Fruit fly (Drosophila melanogaster) S2 (cell line): ENCODE measurements around the gene Boh2.

Experiments used
- CG8478 ChIP-seq: fragments of >200 bp; optimal IDR thresholded peaks from 2 replicates; lab custom pipeline; 2018
- CTCF ChIP-seq, 2 experiments: fragments of >200 bp; optimal IDR thresholded peaks; 2 replicates each; lab custom pipeline; 2018

The Boh2 gene

DNA sequence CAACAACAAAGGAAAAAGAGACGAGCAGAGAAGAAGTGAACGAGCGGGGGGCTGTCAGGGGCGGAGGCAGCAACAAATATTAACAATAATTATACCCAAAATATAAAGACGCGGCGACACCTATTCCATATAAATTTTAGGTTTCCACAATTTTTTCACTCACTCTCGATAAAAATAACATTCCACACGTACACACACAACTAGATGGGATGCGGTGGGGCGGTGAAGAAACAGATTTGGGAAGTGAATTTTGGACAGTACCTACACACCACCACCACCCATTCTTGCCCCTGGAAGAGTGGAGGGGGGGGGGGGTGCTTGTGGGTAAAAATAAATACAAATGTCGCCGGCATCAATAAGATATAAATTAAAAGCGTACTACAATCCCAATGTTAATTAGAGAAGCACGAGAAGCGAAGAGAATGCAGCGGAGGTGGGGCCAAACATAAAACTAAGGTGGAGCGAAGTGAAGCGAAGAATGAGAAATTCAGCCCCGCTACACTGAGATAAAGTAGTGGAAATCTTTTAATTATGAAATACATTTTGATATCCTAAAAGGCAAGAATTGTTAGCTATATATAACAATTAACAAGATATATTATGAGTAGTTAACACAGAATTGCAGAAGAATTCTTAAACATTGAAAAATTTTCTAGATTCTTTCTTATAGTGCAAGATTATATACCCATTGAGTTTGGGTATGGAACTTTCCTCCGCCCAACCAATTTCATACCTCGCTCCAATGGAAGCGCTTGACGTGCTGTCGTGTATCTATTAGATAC, 29.9 kb downstream of the Boh2 start:
- TF ChIP-seq CTCF (optimal IDR thresholded peaks at IDR 0.05; lab: Kevin White, UChicago) (no peak), CG8478 (lab: Kevin White, UChicago) (no peak)

DNA sequence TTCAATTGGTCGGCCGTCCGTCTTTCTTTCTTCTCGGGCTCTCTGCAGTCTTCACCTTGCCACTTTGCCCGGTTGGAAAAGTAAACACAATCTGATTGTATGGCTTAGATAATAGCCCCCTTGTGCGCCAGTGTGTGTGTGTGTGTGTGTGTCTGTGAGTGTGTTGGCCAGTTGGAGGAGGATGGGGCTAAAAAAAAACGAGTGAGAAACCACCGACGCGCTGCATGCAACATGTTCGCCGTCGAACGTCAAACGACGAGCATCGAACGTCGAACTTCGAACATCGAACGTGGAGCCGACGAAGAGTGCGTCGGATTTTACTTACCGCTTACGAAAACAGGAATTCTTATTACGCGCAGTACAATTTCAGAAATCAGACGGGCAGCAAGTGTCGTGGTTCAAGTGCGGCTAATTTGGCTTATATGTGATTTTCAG, 31.5 kb downstream of the Boh2 start, which contains the start of gene ab:
Gene ab, plus strand, starts transcription at position 355 of the 435 bp plus-strand sequence.
- TF ChIP-seq CTCF (optimal IDR thresholded peaks at IDR 0.05; lab: Kevin White, UChicago) (no peak), CG8478 (lab: Kevin White, UChicago) (no peak)

DNA sequence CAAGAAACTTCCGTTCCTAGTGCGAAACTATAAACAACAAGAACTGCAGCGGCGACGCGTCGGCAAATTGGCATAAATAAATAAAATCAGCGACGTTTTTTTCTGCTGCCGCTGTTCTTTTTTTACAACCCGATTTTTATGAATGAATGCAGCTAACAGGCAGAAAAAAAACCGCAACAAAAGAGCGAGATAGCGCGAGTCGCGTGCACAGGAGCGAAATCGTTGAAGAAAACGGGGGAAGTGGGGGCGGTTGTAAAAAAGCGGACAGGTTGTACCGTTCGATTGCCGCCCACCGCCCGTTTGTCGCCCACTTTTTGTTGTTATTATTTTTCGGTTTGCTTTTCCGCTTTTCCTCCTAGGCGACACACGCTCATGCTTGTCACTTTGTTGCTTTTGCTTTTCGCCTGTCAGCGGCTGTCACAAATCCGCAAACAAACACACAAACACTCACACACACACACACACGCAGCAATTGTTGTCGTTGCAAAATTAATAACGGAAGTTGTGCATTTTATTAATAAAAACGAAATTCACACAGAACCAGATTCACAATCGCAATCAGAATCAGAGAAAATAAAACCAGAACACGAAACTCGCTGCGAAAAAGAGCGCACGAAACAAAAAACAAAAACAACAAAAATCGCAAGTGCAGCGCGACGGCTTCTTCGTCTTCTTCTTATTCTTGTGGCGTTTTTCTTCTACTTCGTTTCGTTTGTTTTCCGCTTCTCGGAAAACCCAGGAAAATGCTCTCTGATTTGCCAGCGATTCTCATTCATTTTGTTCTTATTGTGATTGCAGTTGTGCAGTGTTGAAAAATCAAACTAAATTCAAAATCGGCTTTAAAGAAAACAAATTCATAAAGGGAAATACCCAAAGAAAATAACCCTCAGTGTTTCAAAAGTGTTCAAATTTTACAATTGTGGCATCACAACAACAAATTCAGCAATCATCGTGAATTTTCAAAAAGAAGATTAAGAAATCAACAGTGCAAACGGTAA, 32.4 kb downstream of the Boh2 start:
- no peak for TF ChIP-seq CTCF (optimal IDR thresholded peaks at IDR 0.05; lab: Kevin White, UChicago)
- TF ChIP-seq CG8478 (lab: Kevin White, UChicago) = no peak

DNA sequence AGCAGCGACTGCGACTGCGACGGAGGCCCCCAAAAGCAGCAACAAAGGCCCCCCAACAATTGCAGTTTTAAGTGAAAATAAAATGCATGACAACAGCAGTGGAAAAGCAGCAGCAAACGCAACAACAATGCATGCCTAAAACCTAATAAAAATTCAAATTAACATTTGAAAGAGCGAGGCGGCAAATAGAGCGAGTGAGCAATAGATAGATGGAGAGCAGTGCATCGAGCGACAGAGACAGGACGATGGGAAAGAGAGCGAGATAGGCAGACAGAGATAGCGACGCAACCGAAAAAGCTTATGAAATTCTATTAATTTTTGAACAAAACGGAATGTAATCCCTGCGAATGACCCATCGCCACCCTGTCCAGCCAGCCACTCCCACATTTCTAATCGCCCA, 40.1 kb downstream of the Boh2 start:
- TF ChIP-seq CG8478 (lab: Kevin White, UChicago) = no peak
- TF ChIP-seq CTCF (optimal IDR thresholded peaks at IDR 0.05; lab: Kevin White, UChicago) = no peak

DNA sequence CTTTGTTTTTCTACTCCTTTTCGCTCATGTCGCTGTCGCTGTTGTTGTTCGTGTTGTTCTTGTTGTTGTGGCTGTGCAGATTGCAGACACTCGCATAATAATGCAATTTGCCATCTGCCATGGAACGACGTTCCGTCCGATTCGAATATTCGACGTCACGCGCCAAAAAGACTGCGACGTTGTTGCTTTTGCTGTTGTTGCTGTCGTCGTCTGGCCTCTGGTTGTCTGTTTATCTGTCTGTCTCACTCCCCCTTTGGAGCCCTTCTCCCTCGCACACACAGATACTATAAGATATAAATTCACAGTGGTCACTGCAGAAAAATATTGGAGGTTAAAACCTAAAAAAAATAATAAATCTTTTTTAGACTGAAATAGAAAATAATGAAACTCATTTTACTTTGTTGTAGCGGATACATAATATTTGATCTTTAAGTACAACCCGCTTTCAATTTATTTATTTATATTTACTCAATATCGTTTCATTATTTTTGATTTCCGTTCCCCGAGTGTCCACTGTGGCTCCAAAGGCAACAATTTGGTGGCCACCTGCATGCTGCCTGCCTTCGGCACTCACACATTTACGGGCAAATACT, 40.7 kb downstream of the Boh2 start:
- no peak for TF ChIP-seq CTCF (optimal IDR thresholded peaks at IDR 0.05; lab: Kevin White, UChicago)
- TF ChIP-seq CG8478 (lab: Kevin White, UChicago) = no peak

DNA sequence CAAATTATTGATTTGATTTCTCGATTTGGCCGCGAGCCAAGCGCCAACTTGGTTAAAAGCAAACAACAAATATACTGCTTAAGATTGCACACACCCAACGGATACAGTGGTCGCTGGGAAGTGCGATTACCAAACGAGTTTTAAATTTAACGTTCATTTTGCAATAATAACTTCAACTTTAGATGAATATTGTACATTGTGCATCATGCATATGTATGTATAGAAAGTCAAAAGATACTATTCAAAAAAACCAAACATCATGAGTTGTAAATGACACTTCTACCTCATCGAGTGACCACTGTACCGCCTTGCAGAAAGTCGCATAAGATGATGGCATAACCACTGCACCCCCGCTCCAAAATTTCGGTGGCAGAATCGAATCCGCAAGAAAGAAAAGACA, 42.0 kb downstream of the Boh2 start:
- TF ChIP-seq CG8478 (lab: Kevin White, UChicago) = no peak
- TF ChIP-seq CTCF (optimal IDR thresholded peaks at IDR 0.05; lab: Kevin White, UChicago) = no peak

DNA sequence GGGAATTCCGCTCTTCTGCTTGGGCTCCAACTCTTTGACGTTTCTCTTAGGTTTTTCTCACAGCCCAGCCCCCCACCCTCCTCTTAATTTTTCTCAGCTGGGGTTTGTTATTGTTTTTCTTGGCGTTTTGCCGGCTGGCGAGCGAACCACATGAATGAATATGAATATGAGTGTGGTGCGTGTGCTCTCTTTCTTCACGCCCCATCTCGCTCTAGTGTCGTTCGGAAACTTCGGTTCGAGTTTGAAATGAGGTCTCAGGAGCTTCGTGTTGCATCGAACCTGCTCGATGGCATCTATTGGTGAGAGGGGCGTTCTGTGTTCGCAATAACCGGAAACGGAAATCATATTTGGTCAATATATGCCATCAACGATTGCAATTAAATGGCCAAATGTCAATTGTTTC, 42.5 kb downstream of the Boh2 start:
- no peak for TF ChIP-seq CG8478 (lab: Kevin White, UChicago)
- no peak for TF ChIP-seq CTCF (optimal IDR thresholded peaks at IDR 0.05; lab: Kevin White, UChicago)

DNA sequence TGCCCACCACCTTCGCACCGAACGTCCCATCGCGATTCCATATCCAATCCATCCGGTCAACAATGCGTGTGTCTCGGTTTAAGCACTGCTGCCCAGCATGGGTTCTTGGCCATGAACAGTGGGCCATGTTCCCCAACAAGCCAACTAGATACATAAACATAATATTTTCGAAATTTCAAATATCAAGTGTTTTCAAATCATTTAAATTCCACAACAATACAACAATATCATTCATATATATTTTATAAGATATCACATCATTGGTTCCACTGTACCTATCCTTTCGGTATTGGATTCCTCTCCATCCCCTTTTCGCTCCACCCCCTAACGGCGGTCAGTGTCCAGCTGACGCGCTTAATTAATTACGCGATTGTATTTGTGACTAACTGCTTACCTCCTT, 43.2 kb downstream of the Boh2 start:
- TF ChIP-seq CG8478 (lab: Kevin White, UChicago) (no peak), CTCF (optimal IDR thresholded peaks at IDR 0.05; lab: Kevin White, UChicago) (no peak)

DNA sequence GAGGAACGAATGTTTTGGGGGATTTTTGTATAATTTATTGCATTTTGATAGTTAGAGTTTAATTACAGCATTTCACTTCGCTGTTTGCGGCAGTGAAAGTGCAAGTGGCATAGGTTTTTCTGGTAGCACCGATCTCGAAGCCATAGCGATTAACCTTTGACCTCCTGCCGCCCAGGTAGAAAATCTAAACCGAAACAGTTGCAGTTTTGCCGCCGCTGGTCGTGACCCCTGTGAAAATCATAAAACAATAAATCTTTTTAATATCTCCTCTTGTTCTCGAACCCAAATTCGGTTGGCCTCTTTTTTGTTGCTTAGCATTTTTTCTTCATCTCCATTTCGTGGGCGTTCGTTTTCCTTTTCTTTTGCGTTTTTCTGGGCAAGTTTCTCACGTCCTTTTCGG, 45.6 kb downstream of the Boh2 start:
- TF ChIP-seq CTCF (optimal IDR thresholded peaks at IDR 0.05; lab: Kevin White, UChicago) (no peak), CG8478 (lab: Kevin White, UChicago) (no peak)

DNA sequence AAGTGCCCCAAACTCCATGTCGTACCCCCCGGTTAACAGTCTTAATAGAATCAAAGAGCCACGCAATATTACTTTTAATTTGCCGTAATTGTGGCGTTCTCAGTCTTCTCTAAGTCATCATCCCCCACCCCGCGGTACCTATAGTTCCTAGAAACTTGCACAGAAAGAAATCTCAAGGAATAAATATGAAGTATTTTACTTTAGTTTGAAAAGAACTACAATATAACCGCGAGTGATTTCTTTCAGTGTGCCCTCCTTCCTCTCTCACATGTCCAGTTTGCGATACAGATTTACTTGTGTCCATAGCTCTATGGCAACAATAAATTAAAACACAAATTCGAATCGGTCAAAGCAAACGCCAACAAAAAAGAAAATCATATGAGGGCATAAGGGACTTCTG, 47.2 kb downstream of the Boh2 start:
- TF ChIP-seq CTCF (optimal IDR thresholded peaks at IDR 0.05; lab: Kevin White, UChicago) = no peak
- no peak for TF ChIP-seq CG8478 (lab: Kevin White, UChicago)

DNA sequence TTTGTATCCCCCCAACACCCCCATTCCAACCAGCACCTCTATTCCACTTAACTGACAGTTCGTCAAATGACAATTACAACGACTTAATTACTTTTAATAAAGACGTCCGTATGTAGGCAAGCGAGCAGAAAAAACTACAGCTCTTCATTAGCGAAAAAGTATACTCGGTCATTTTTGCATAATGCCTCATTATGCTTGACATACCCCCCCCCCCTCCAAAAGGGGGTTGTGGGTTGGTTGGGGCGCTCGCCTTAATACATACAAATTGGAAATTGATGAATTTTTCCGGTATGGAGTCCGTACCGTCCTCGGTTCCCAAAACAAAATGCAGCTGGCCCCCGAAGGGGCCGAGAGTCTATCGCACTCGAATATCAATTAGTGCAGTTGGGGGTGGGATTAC, 48.4 kb downstream of the Boh2 start:
- no peak for TF ChIP-seq CTCF (optimal IDR thresholded peaks at IDR 0.05; lab: Kevin White, UChicago)
- TF ChIP-seq CG8478 (lab: Kevin White, UChicago) = no peak

DNA sequence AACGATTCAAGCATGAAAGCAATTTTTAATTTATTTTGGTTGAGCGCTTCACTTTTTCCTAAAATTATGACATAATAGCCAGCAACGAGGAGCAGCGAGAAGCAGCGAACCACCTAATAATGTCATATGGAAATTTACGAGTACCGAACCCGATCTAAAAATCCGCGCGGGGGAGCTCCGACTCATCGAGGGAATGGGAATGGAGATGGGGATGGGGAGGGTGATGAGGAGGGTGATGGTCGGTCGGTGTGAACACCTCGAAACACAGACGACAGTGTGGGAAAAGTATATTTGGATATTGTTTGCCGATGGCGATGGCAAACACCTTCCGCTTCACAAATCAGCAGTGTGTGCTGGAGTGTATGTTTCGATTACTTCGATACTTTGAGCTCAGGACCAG, 49.2 kb downstream of the Boh2 start:
- TF ChIP-seq CG8478 (lab: Kevin White, UChicago) (no peak), CTCF (optimal IDR thresholded peaks at IDR 0.05; lab: Kevin White, UChicago) (no peak)

DNA sequence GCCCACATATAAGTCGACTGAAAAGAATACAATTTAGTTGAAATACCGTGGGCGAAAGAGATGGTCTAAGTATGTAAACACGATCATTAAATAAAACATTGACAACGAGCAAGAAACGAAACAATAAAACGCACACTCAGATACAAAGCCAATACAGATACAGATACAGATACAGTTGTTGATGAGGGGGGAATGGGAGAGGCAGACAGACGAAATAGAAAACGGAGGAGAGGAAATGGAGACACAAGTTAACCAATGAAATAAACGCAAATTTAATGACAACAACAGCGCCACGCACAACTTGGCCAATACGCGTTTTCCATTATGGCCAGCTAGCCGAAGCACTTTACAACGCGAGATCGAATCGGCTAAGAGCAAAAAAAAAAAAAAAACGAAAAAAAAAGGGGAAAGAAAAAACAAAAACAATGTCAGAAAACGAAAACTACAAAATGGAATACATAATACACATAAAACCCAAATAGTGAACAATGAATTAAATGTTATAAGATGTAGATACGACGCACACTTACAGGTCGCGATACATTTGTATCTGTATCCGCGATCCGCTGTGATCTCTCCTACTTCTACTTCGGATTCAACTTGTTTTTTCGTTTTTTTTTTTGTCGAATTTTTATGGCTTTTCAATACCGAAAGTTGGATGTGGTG, 50.2 kb downstream of the Boh2 start:
- TF ChIP-seq CG8478 (lab: Kevin White, UChicago) (no peak), CTCF (optimal IDR thresholded peaks at IDR 0.05; lab: Kevin White, UChicago) (no peak)
